Worm (Caenorhabditis elegans) whole organism, L1 larva: ENCODE results near the gene hst-3.2.

Source experiments
- C34B4.2 ChIP-seq: sonication (generic microtip); optimal IDR thresholded peaks from 2 replicates; lab custom pipeline; 2017; ENCODE audit warnings: mild to moderate bottlenecking, missing genetic modification characterization, missing compliant biosample characterization
- ama-1 ChIP-seq: fragments of 150-350 bp; optimal IDR thresholded peaks from 2 replicates; lab custom pipeline; 2014
- egl-13 ChIP-seq: sonication (generic microtip); optimal IDR thresholded peaks from 2 replicates; lab custom pipeline; 2016; ENCODE audit warnings: missing genotype, missing genetic modification reagents, missing genetic modification characterization, missing compliant biosample characterization
- nhr-77 ChIP-seq: fragments of 150-350 bp; optimal IDR thresholded peaks from 2 replicates; lab custom pipeline; 2014; ENCODE audit warnings: missing biosample characterization, missing genetic modification characterization
- zag-1 ChIP-seq: fragments of 150-350 bp; optimal IDR thresholded peaks from 2 replicates; lab custom pipeline; 2014; ENCODE audit warnings: missing biosample characterization, missing genetic modification characterization
- ztf-4 ChIP-seq: fragments of 150-350 bp; optimal IDR thresholded peaks from 2 replicates; lab custom pipeline; 2014; ENCODE audit warnings: missing biosample characterization, missing genetic modification characterization

DNA sequence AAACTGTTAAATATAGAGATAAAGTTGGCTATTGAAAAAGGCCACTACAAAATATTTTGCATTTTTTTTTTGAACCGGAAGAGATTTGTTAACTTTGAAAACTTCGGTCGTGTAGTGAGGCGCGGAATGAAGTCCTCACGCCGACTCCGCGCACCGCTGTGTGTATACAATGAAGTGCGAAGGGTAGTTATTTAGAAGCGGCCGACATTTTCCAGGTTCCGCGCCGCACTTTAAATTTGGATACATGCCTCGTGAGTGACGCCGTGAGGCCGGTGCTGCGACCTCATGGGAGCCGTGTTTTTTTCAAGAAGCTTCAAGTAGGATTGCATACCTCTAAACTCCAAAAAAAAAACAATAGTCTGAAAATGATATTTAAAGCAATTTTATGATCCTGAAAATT is 31.9 kb downstream of the hst-3.2 start:
- TF ChIP-seq ama-1 (lab: Kevin White, UChicago), result no peak
- TF ChIP-seq C34B4.2 (tag; lab: Kevin White, UChicago), result no peak
- TF ChIP-seq egl-13 (tag; lab: Kevin White, UChicago), result no peak
- no peak for TF ChIP-seq nhr-77 (tag; lab: Kevin White, UChicago)
- TF ChIP-seq ztf-4 (tag; lab: Kevin White, UChicago), result no peak
- TF ChIP-seq zag-1 (tag; lab: Kevin White, UChicago), result no peak
